Worm (Caenorhabditis elegans) whole organism, L2 larva: ENCODE results near the gene clec-140.

Source experiments
- C34F6.9 ChIP-seq: fragments of 150-350 bp; optimal IDR thresholded peaks from 2 replicates; lab custom pipeline; 2014; ENCODE audit warnings: missing biosample characterization, missing genetic modification characterization
- F13H6.1 ChIP-seq: sonication (generic microtip); optimal IDR thresholded peaks from 2 replicates; lab custom pipeline; 2016; ENCODE audit warnings: missing genetic modification characterization, missing compliant biosample characterization
- Y55F3AM.14 ChIP-seq: fragments of 200-800 bp; sonication (Bioruptor generic); optimal IDR thresholded peaks from 2 replicates; lab custom pipeline; 2018; ENCODE audit warnings: mild to moderate bottlenecking, missing genetic modification characterization, missing compliant biosample characterization
- alr-1 ChIP-seq: fragments of 150-350 bp; optimal IDR thresholded peaks from 2 replicates; lab custom pipeline; 2014; ENCODE audit warnings: missing biosample characterization, missing genetic modification characterization
- aly-2 ChIP-seq: fragments of 150-350 bp; optimal IDR thresholded peaks from 2 replicates; lab custom pipeline; 2014; ENCODE audit warnings: missing biosample characterization, missing genetic modification characterization
- ama-1 ChIP-seq: fragments of 150-350 bp; optimal IDR thresholded peaks from 2 replicates; lab custom pipeline; 2018; ENCODE audit warnings: inconsistent platforms
- blmp-1 ChIP-seq: sonication (generic microtip); optimal IDR thresholded peaks from 2 replicates; lab custom pipeline; 2017; ENCODE audit warnings: missing genetic modification characterization, mild to moderate bottlenecking, missing compliant biosample characterization, antibody characterized with exemption, moderate library complexity; ENCODE audit not compliant: insufficient read depth
- ceh-16 ChIP-seq: fragments of 150-350 bp; optimal IDR thresholded peaks from 2 replicates; lab custom pipeline; 2014; ENCODE audit warnings: missing biosample characterization, missing genetic modification characterization
- ceh-82 ChIP-seq: fragments of 150-350 bp; optimal IDR thresholded peaks from 2 replicates; lab custom pipeline; 2014; ENCODE audit warnings: missing biosample characterization, missing genetic modification characterization
- crh-2 ChIP-seq: sonication (generic microtip); optimal IDR thresholded peaks from 2 replicates; lab custom pipeline; 2017; ENCODE audit warnings: missing biosample characterization, missing genetic modification characterization
- dmd-4 ChIP-seq: sonication (generic microtip); optimal IDR thresholded peaks from 2 replicates; lab custom pipeline; 2017; ENCODE audit warnings: missing biosample characterization, missing genetic modification characterization
- egl-27 ChIP-seq: sonication (generic microtip); optimal IDR thresholded peaks from 3 replicates; lab custom pipeline; 2017; ENCODE audit warnings: missing biosample characterization, missing genetic modification reagents, missing genetic modification characterization
- elt-1 ChIP-seq: fragments of 150-350 bp; optimal IDR thresholded peaks from 2 replicates; lab custom pipeline; 2014; ENCODE audit warnings: missing biosample characterization, missing genetic modification characterization
- fos-1 ChIP-seq: fragments of 150-350 bp; optimal IDR thresholded peaks from 2 replicates; lab custom pipeline; 2014; ENCODE audit warnings: missing biosample characterization, missing genetic modification characterization
- gmeb-1 ChIP-seq: fragments of 150-350 bp; optimal IDR thresholded peaks from 2 replicates; lab custom pipeline; 2014; ENCODE audit warnings: missing biosample characterization, missing genetic modification characterization
- lin-11 ChIP-seq: fragments of 150-350 bp; sonication (generic microtip); optimal IDR thresholded peaks from 2 replicates; lab custom pipeline; 2014; ENCODE audit warnings: missing biosample characterization, missing genetic modification characterization, inconsistent platforms, mixed read lengths
- lin-39 ChIP-seq: fragments of 150-350 bp; optimal IDR thresholded peaks from 2 replicates; lab custom pipeline; 2014; ENCODE audit warnings: missing biosample characterization, missing genetic modification reagents, missing genetic modification characterization
- lsy-2 ChIP-seq, 2 experiments: fragments of 150-350 bp in 1 of 2; sonication (generic microtip) in 1 of 2; optimal IDR thresholded peaks; 2 replicates each; lab custom pipeline; 2014 to 2017; ENCODE audit warnings: missing biosample characterization in 2 of 2, missing genetic modification characterization in 2 of 2
- mab-5 ChIP-seq: fragments of 150-350 bp; optimal IDR thresholded peaks from 2 replicates; lab custom pipeline; 2014; ENCODE audit warnings: missing biosample characterization, missing genetic modification characterization
- mdl-1 ChIP-seq, 2 experiments: fragments of 150-350 bp in 1 of 2; sonication (generic microtip) in 1 of 2; optimal IDR thresholded peaks; 2 replicates each; lab custom pipeline; 2017; ENCODE audit warnings: missing biosample characterization in 2 of 2, missing genetic modification characterization in 2 of 2
- nhr-12 ChIP-seq: fragments of 150-350 bp; optimal IDR thresholded peaks from 2 replicates; lab custom pipeline; 2014; ENCODE audit warnings: missing biosample characterization, missing genetic modification characterization
- nhr-129 ChIP-seq: fragments of 150-350 bp; optimal IDR thresholded peaks from 2 replicates; lab custom pipeline; 2014; ENCODE audit warnings: missing biosample characterization, missing genetic modification characterization
- nhr-21 ChIP-seq: fragments of 150-350 bp; optimal IDR thresholded peaks from 2 replicates; lab custom pipeline; 2014; ENCODE audit warnings: missing biosample characterization, missing genetic modification characterization
- nhr-237 ChIP-seq: fragments of 150-350 bp; optimal IDR thresholded peaks from 2 replicates; lab custom pipeline; 2014; ENCODE audit warnings: missing biosample characterization, missing genetic modification characterization
- nhr-25 ChIP-seq: fragments of 150-350 bp; sonication (generic microtip); optimal IDR thresholded peaks from 3 replicates; lab custom pipeline; 2014; ENCODE audit warnings: missing biosample characterization, missing genetic modification characterization
- nhr-6 ChIP-seq: fragments of 150-350 bp; optimal IDR thresholded peaks from 2 replicates; lab custom pipeline; 2014; ENCODE audit warnings: missing biosample characterization, missing genetic modification characterization
- nhr-77 ChIP-seq: fragments of 150-350 bp; optimal IDR thresholded peaks from 2 replicates; lab custom pipeline; 2014; ENCODE audit warnings: missing biosample characterization, missing genetic modification characterization
- peb-1 ChIP-seq: fragments of 150-350 bp; optimal IDR thresholded peaks from 2 replicates; lab custom pipeline; 2014; ENCODE audit warnings: missing biosample characterization, missing genetic modification characterization
- sem-4 ChIP-seq: fragments of 150-350 bp; optimal IDR thresholded peaks from 2 replicates; lab custom pipeline; 2014; ENCODE audit warnings: missing biosample characterization, missing genetic modification reagents, missing genetic modification characterization
- skn-1 ChIP-seq: sonication (generic microtip); optimal IDR thresholded peaks from 2 replicates; lab custom pipeline; 2017; ENCODE audit warnings: missing biosample characterization, missing genetic modification characterization
- sma-9 ChIP-seq, 2 experiments: fragments of 150-350 bp in 1 of 2; sonication (generic microtip) in 1 of 2; optimal IDR thresholded peaks; 2 replicates each; lab custom pipeline; 2014 to 2016; ENCODE audit warnings: missing genetic modification characterization in 2 of 2, mild to moderate bottlenecking in 1 of 2, missing biosample characterization in 1 of 2, missing compliant biosample characterization in 1 of 2, missing genetic modification reagents in 1 of 2, moderate library complexity in 1 of 2
- unc-39 ChIP-seq: fragments of 150-350 bp; optimal IDR thresholded peaks from 2 replicates; lab custom pipeline; 2014; ENCODE audit warnings: missing biosample characterization, missing genetic modification characterization
- unc-55 ChIP-seq: fragments of 150-350 bp; sonication (generic microtip); optimal IDR thresholded peaks from 3 replicates; lab custom pipeline; 2014; ENCODE audit warnings: missing biosample characterization, missing genetic modification reagents, missing genetic modification characterization
- zag-1 ChIP-seq: fragments of 150-350 bp; optimal IDR thresholded peaks from 2 replicates; lab custom pipeline; 2014; ENCODE audit warnings: missing biosample characterization, missing genetic modification characterization
- ztf-11 ChIP-seq: sonication (generic microtip); optimal IDR thresholded peaks from 2 replicates; lab custom pipeline; 2017; ENCODE audit warnings: missing biosample characterization, missing genetic modification characterization
- ztf-4 ChIP-seq: fragments of 150-350 bp; optimal IDR thresholded peaks from 2 replicates; lab custom pipeline; 2014; ENCODE audit warnings: missing biosample characterization, missing genetic modification characterization

clec-140 gene

DNA sequence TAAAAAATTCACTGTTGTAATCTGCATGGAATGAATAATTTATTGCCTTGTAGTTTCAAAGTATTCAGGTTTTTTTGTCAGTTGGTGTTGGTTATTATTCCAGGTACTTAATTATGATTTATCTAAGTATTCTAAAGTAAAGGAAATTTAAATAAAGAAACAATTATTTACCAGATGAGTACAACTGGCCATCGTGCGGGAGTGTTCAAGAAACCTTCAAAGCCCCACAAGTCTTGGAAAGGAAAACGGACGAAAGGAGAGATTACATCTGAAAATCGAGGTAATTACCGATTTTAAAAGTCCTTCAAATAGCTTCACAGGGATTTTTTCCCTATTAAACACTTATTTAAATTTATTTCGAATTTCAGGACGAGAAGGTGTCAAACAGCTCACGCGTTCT, 37.3 kb downstream of the clec-140 start, which contains the start of gene tag-151:
tag-151 (plus strand) TSS at position 158 of the 400 bp plus-strand sequence.
- TF ChIP-seq F13H6.1 (tag; lab: Kevin White, UChicago), result no peak
- no peak for TF ChIP-seq ztf-11
- TF ChIP-seq nhr-25, result peak; percentile 3
- TF ChIP-seq lsy-2 (tag; optimal IDR thresholded peaks at IDR 0.05; lab: Kevin White, UChicago), result peak in 1 of 2 experiments; percentile 8

DNA sequence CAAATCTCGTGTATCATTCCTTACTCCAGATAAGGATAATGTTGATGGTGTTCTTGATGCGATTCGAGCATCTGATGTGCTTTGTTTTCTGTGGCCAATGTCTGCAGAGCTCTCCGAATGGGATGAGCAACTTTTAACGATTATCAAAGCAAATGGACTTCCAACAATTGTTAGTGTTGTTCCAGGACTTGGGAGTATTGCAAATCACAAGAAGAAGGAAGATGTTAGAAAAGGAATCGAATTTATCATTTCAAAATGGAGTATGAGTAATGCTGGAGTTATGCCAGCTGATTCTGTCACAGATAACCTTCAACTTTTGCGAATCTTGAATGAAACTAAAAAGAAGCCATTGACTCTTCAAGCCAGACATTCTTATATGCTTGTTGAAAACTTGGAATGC, 38.0 kb downstream of the clec-140 start:
- TF ChIP-seq nhr-21 (tag; lab: Kevin White, UChicago) (no peak), egl-27 (tag; lab: Kevin White, UChicago) (no peak), alr-1 (tag; lab: Kevin White, UChicago) (no peak), peb-1 (tag; lab: Kevin White, UChicago) (no peak), nhr-237 (no peak), sem-4 (tag; lab: Kevin White, UChicago) (no peak), nhr-6 (no peak), ceh-82 (no peak), lin-39 (tag; lab: Kevin White, UChicago) (no peak), mdl-1 (tag; optimal IDR thresholded peaks at IDR 0.05; lab: Kevin White, UChicago) (no peak), C34F6.9 (tag; lab: Kevin White, UChicago) (no peak), nhr-77 (no peak), fos-1 (no peak), ama-1 (lab: Kevin White, UChicago) (no peak), mab-5 (tag; lab: Kevin White, UChicago) (no peak), F13H6.1 (tag; lab: Kevin White, UChicago) (no peak), sma-9 (GFP tag; optimal IDR thresholded peaks at IDR 0.05; lab: Kevin White, UChicago) (no peak), sma-9 (tag; optimal IDR thresholded peaks at IDR 0.05; lab: Kevin White, UChicago) (no peak), ceh-16 (no peak)

DNA sequence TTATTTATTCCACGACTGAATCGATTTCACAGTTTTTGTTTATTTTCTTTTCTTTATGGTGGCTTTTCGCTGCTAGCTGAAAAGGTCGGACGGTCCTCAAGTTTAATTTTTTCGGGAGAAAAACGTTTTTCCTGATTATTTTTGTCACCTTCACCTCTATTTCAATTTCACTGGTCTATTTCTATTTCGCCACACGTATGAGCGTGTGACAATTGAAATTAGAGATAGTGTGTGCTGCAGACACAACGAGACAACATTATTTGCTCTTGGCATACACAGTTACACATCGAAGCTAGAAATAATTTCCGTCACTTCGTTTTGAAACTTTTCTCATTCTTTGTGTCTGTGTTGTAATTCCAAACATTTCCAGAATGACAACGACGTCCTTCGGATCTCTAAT, 42.8 kb downstream of the clec-140 start, which contains the start of gene F41C3.8:
F41C3.8 (plus strand) TSS at position 371 of the 400 bp plus-strand sequence.
- TF ChIP-seq Y55F3AM.14 (no peak), lin-11 (no peak), nhr-237 (no peak), nhr-25 (no peak), ceh-16 (no peak), ztf-4 (tag; lab: Kevin White, UChicago) (no peak), elt-1 (no peak), nhr-6 (no peak), egl-27 (tag; lab: Kevin White, UChicago) (no peak), dmd-4 (no peak), zag-1 (tag; lab: Kevin White, UChicago) (no peak), skn-1 (tag; lab: Kevin White, UChicago) (no peak), fos-1 (peak; percentile 66), nhr-129 (tag; lab: Kevin White, UChicago) (peak; percentile 17), gmeb-1 (no peak), lsy-2 (tag; optimal IDR thresholded peaks at IDR 0.05; lab: Kevin White, UChicago) (no peak), F13H6.1 (tag; lab: Kevin White, UChicago) (peak; percentile 29), blmp-1 (tag; lab: Kevin White, UChicago) (no peak), crh-2 (tag; lab: Kevin White, UChicago) (peak; percentile 15), nhr-12 (tag; lab: Kevin White, UChicago) (no peak), nhr-77 (no peak), unc-55 (GFP tag; lab: Kevin White, UChicago) (no peak), peb-1 (tag; lab: Kevin White, UChicago) (no peak), aly-2 (tag; lab: Kevin White, UChicago) (no peak), alr-1 (tag; lab: Kevin White, UChicago) (no peak), unc-39 (tag; lab: Kevin White, UChicago) (no peak)
